Worm (Caenorhabditis elegans) whole organism, early embryonic: ENCODE results near the gene Y38H8A.7.
"Not testable (repeated sequence)": the region's sequence is repeated elsewhere in the genome, so short reads cannot be mapped to it uniquely, and the experiment has no call there.

Experiments used
- B0310.2 ChIP-seq: sonication (generic microtip); optimal IDR thresholded peaks from 2 replicates; lab custom pipeline; 2016; ENCODE audit warnings: mild to moderate bottlenecking, missing genetic modification characterization, missing compliant biosample characterization
- F13C5.2 ChIP-seq: sonication (generic microtip); optimal IDR thresholded peaks from 2 replicates; lab custom pipeline; 2017; ENCODE audit warnings: mild to moderate bottlenecking, missing genetic modification characterization, inconsistent platforms, missing compliant biosample characterization
- aly-1 ChIP-seq: sonication (generic microtip); optimal IDR thresholded peaks from 2 replicates; lab custom pipeline; 2016; ENCODE audit warnings: missing genetic modification characterization, missing compliant biosample characterization
- ama-1 ChIP-seq: fragments of 150-350 bp; optimal IDR thresholded peaks from 2 replicates; lab custom pipeline; 2014
- ceh-13 ChIP-seq: fragments of 200-800 bp; sonication (Bioruptor generic); optimal IDR thresholded peaks from 2 replicates; lab custom pipeline; 2018; ENCODE audit warnings: mild to moderate bottlenecking, missing genetic modification characterization, missing compliant biosample characterization
- ceh-36 ChIP-seq: sonication (generic microtip); optimal IDR thresholded peaks from 2 replicates; lab custom pipeline; 2016; ENCODE audit warnings: missing genetic modification characterization, inconsistent platforms, missing compliant biosample characterization
- ets-7 ChIP-seq: sonication (generic microtip); optimal IDR thresholded peaks from 2 replicates; lab custom pipeline; 2016; ENCODE audit warnings: missing genotype, missing genetic modification characterization, missing compliant biosample characterization
- flt-1 ChIP-seq: fragments of 200-800 bp; sonication (Bioruptor generic); IDR thresholded peaks from 2 replicates; pipeline ENCODE4 v1.3.6; 2022; ENCODE audit warnings: missing genetic modification characterization, missing compliant biosample characterization
- hmbx-1 ChIP-seq: sonication (generic microtip); optimal IDR thresholded peaks from 2 replicates; lab custom pipeline; 2016; ENCODE audit warnings: mild to moderate bottlenecking, missing genetic modification characterization, missing compliant biosample characterization
- hmg-4 ChIP-seq: fragments of 200-800 bp; sonication (Bioruptor generic); optimal IDR thresholded peaks from 2 replicates; lab custom pipeline; 2018; ENCODE audit warnings: mild to moderate bottlenecking, missing genetic modification characterization, missing compliant biosample characterization
- hnd-1 ChIP-seq: sonication (generic microtip); optimal IDR thresholded peaks from 2 replicates; lab custom pipeline; 2016; ENCODE audit warnings: missing genetic modification characterization, missing compliant biosample characterization
- pes-1 ChIP-seq: fragments of 200-800 bp; sonication (Bioruptor generic); IDR thresholded peaks from 2 replicates; pipeline ENCODE4 v1.3.6; 2022; ENCODE audit warnings: missing genetic modification reagents, missing genetic modification characterization, missing compliant biosample characterization
- scrt-1 ChIP-seq: fragments of 200-800 bp; sonication (Bioruptor generic); IDR thresholded peaks from 2 replicates; pipeline ENCODE4 v1.3.6; 2022; ENCODE audit warnings: missing genetic modification characterization, missing compliant biosample characterization
- sea-1 ChIP-seq: fragments of 200-800 bp; sonication (Bioruptor generic); conservative IDR thresholded peaks from 2 replicates; pipeline ENCODE4 v1.3.6; 2022; ENCODE audit warnings: missing genetic modification characterization, missing compliant biosample characterization
- tbx-11 ChIP-seq: fragments of 200-800 bp; sonication (Bioruptor generic); IDR thresholded peaks from 2 replicates; pipeline ENCODE4 v1.3.6; 2022; ENCODE audit warnings: missing genetic modification characterization, missing compliant biosample characterization
- tbx-37 ChIP-seq: fragments of 200-800 bp; sonication (Bioruptor generic); conservative IDR thresholded peaks from 2 replicates; pipeline ENCODE4 v1.3.6; 2022; ENCODE audit warnings: missing genetic modification reagents, missing genetic modification characterization, missing compliant biosample characterization
- tra-4 ChIP-seq: sonication (generic microtip); optimal IDR thresholded peaks from 2 replicates; lab custom pipeline; 2017; ENCODE audit warnings: missing genetic modification characterization, missing compliant biosample characterization

The Y38H8A.7 gene

DNA sequence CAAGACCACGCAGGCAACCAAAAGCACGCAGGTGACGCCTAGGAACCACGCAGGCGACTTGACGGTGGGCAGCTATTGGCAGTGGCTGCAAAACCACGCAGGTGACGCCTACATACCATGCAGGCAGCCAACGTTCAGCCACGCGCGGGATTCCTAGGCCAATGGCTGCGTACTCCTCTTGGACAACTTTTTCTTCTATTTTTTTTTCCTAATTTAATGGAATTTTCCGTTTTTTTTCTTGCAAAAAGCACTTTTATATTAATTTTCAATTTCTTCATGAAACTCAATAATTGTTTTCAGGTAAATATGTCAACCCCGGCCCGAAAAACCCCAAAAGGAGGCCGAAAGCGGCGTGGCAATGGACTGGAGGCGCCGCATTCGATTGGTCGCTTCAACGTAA is at the start of gene Y38H8A.7:
Gene Y38H8A.7, plus strand, starts transcription at position 301 of the 400 bp plus-strand sequence.
- TF ChIP-seq F13C5.2 (tag; lab: Kevin White, UChicago); hmbx-1; tra-4 (tag; lab: Kevin White, UChicago): not testable (repeated sequence)

DNA sequence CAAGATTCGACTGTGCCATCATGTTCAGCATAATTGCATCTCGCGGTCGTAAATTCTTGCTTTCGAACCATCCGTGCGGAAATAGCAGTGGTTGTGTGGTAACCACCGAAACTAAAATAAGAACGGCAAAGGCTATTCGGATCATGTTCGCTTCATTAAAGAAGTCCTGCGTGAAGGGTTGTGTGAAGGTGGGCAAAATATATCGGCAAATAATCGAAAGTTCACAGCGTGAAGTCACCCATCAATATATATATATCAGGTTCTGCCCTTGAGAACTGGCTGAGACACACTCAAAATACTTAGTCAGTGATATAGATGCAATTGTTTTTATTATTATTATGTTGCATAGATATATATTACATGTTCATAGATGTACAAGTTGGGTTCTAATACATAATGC is 47.3 kb upstream of the Y38H8A.7 start, which contains the start of gene Y62E10A.19:
Gene Y62E10A.19, minus strand, starts transcription at position 289 of the 400 bp plus-strand sequence.
- TF ChIP-seq hmbx-1, result no peak
- no peak for TF ChIP-seq hnd-1 (tag; lab: Kevin White, UChicago)
- no peak for TF ChIP-seq hmg-4
- no peak for TF ChIP-seq scrt-1 (GFP tag; lab: Robert Waterston, UW)
- TF ChIP-seq tbx-37, result no peak
- TF ChIP-seq tra-4 (tag; lab: Kevin White, UChicago), result no peak
- TF ChIP-seq sea-1 (GFP tag; lab: Robert Waterston, UW), result no peak
- TF ChIP-seq flt-1 (GFP tag; lab: Robert Waterston, UW), result no peak
- no peak for TF ChIP-seq ets-7 (tag; lab: Kevin White, UChicago)
- TF ChIP-seq ama-1 (lab: Kevin White, UChicago), result no peak
- no peak for TF ChIP-seq tbx-11
- TF ChIP-seq ceh-36 (tag; lab: Kevin White, UChicago), result no peak
- no peak for TF ChIP-seq F13C5.2 (tag; lab: Kevin White, UChicago)

DNA sequence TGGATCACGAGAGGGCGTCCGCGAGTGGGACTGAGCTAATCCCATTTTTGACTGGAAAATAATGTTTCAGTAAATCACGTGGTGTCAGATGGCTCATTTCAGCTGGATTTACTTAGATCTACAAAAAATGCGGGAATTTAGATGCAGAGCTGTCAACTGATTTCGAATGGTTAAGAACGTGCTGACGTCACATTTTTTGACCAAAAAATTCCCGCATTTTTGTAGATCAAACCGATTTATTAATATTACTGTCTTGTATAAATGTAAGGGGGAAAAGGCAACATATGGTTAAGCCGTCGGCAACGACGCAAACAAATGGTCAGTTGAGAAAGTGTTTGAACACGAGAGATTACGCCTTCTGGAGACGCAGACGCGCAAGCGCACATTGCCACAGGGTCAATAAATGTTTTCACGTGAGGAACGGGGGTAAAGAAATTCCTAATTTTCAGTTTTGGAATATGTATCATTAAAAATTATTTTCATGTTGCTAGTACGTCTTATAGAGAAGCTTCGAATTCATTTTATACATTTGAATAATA is 42.4 kb upstream of the Y38H8A.7 start, which contains the start of gene gcl-1:
Gene gcl-1, minus strand, starts transcription at position 51 of the 539 bp plus-strand sequence.
- TF ChIP-seq ceh-13 (no peak), F13C5.2 (tag; lab: Kevin White, UChicago) (no peak), tbx-37 (no peak), flt-1 (GFP tag; lab: Robert Waterston, UW) (no peak), scrt-1 (GFP tag; lab: Robert Waterston, UW) (no peak), ceh-36 (tag; lab: Kevin White, UChicago) (no peak), sea-1 (GFP tag; lab: Robert Waterston, UW) (no peak), pes-1 (GFP tag; lab: Robert Waterston, UW) (no peak)

DNA sequence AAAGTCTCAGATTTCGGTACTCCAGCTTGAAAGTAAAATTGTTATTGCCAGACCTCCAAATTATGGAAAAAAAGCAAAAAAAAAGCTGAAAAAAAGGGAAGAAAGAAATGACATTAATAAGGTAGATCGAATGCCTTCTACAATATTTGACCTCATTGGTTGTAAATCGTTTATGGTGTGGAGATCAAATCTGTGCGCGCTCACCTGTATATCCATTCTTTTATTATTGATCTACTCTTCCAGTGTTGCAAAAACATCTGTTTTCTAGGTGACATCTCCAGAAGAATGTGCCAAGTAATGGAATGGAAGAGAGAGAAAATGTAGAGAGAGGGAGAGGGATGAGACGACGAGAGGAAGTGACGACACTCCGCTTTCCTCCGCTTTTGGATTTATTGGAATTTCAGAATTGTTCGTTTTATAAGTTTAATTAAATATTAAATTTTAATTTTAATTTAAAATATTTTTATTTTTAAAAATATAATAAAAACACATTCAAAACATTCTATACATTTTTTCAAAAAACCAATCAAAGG is 39.5 kb upstream of the Y38H8A.7 start, which contains the start of the genes pik-1 and aptf-2:
Gene pik-1, plus strand, starts transcription at position 303 of the 533 bp plus-strand sequence.
Gene aptf-2, minus strand, starts transcription at position 313 of the 533 bp plus-strand sequence.
- TF ChIP-seq hnd-1 (tag; lab: Kevin White, UChicago) (no peak), tbx-37 (no peak), F13C5.2 (tag; lab: Kevin White, UChicago) (no peak), ama-1 (lab: Kevin White, UChicago) (no peak), tra-4 (tag; lab: Kevin White, UChicago) (no peak), B0310.2 (tag; lab: Kevin White, UChicago) (no peak), ceh-13 (no peak), sea-1 (GFP tag; lab: Robert Waterston, UW) (no peak)

DNA sequence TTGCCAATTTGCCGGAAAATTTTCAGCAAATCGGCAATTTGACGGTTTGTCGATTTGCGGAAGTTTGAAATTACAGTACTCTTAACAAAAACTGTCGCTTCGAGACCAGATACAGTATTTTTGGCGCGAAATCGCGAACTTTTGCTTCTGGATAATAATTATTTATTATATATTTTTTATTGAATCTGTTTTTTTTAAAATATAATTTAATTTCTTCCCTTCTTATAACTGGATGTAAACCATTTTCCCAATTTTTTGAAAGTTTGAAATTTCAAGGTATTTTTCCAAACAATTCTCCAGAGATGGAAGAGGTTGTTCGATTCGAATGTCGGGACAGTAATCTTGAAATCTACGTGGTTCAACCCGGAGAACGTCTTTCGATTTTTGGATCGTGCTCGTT is 33.1 kb upstream of the Y38H8A.7 start, which contains the start of gene nol-9:
Gene nol-9, plus strand, starts transcription at position 301 of the 400 bp plus-strand sequence.
- no peak for TF ChIP-seq pes-1 (GFP tag; lab: Robert Waterston, UW)
- TF ChIP-seq hnd-1 (tag; lab: Kevin White, UChicago), result no peak
- TF ChIP-seq B0310.2 (tag; lab: Kevin White, UChicago), result no peak
- no peak for TF ChIP-seq aly-1 (tag; lab: Kevin White, UChicago)
- no peak for TF ChIP-seq scrt-1 (GFP tag; lab: Robert Waterston, UW)
- no peak for TF ChIP-seq ama-1 (lab: Kevin White, UChicago)
- TF ChIP-seq ets-7 (tag; lab: Kevin White, UChicago), result no peak
- no peak for TF ChIP-seq ceh-13
- TF ChIP-seq hmg-4, result no peak
- no peak for TF ChIP-seq sea-1 (GFP tag; lab: Robert Waterston, UW)
- TF ChIP-seq hmbx-1, result no peak
- TF ChIP-seq F13C5.2 (tag; lab: Kevin White, UChicago), result no peak

DNA sequence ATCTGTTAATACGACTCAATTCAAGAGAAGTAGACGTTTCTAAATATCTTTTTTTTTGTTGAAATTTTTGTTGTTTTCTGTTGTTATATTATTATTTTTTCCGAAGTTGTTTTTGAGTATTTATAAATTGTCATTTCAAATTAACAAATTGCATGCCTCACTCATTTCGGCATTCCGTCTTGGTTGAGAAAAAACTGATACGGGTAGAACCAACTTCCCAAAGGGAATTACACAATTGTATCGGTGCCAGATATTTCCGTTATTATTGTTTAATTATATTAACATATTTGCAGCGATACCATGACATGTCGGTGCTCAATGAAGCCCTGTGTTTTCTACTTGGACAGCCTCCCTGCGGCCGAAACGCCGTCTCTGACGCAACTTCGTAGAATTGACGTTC is 26.1 kb upstream of the Y38H8A.7 start, which contains the start of gene K09B11.4:
Gene K09B11.4, plus strand, starts transcription at position 301 of the 400 bp plus-strand sequence.
- TF ChIP-seq tra-4 (tag; lab: Kevin White, UChicago) (no peak), scrt-1 (GFP tag; lab: Robert Waterston, UW) (no peak), flt-1 (GFP tag; lab: Robert Waterston, UW) (no peak)

DNA sequence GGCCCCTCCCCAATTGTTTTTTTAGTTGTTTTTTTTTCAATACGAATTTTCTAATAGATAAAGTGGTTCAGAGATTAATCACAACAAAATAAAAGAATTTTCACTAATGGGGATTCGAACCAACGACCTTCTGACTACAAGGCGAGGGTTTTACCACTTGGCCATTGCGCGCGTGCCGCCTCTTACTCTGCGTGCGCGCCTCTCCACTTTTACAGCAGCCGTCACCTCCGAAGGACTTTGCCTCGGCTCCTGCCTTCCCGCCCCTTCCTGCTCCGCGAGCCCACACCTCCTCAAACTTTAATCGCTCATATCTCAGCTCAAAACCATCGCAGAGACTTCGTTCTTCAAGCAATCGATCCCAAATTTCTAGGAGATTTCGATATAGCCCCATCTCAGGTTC is 25.2 kb upstream of the Y38H8A.7 start:
- 0 out of 2 replicates have a peak, but pooled peaks have one; percentile 16 for TF ChIP-seq tbx-37
- TF ChIP-seq pes-1 (GFP tag; lab: Robert Waterston, UW), result 0 out of 2 replicates have a peak, but pooled peaks have one; percentile 10

DNA sequence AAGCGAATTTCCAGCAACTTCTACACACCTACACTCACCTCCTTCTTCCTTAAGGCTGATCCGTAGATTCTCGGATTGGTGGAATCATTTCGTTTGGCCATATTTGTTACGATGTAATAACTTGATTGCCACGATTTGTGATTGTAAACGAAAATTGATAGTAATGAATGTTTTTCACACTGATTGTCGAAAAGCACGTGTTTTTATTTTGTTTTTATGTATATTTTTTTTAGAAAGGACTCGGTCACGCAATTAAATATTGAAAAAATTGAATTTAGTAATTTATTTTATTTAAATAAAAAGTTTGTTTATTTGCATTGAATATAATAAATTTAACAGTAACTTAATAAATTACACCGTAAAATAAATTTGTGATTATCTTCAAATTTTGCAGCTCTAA is 21.4 kb upstream of the Y38H8A.7 start, which contains the start of gene K09B11.5:
Gene K09B11.5, minus strand, starts transcription at position 101 of the 400 bp plus-strand sequence.
- not testable (repeated sequence) for TF ChIP-seq tbx-11; F13C5.2 (tag; lab: Kevin White, UChicago); pes-1 (GFP tag; lab: Robert Waterston, UW)
